Worm (Caenorhabditis elegans): ENCODE data around the gene dmd-7.

Gene dmd-7

DNA sequence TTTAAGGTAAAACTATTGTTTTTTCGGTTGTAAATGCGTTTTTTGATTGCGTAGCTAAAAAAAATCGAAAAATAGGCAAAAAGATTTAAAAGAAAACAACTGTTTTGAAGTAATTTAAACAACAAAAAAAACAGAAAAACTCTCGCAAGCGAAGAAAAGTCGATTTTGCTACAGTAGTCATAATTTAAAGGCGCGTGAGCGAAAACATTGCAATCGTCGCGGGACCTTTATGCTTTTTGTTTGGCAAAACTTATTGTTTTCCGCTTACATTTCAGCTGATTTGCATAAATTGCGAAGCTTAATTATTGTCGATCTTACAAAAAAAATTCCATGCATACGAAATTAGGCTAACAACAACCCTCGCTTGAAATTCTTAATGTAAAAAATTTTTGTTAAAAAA is 21.2 kb downstream of the dmd-7 start:
- TF ChIP-seq ceh-83 (GFP tag; optimal IDR thresholded peaks at IDR 0.05) = no peak
- no peak for TF ChIP-seq ceh-43 (GFP tag; optimal IDR thresholded peaks at IDR 0.05)
- TF ChIP-seq hlh-1 (tag; optimal IDR thresholded peaks at IDR 0.05) = no peak
- TF ChIP-seq tbx-8 (GFP tag; optimal IDR thresholded peaks at IDR 0.05) = no peak
- no peak for TF ChIP-seq ces-1 (GFP tag; optimal IDR thresholded peaks at IDR 0.05)
- no peak for TF ChIP-seq unc-120 (tag; optimal IDR thresholded peaks at IDR 0.05; ENCODE audit: poor library complexity, severe bottlenecking)
- TF ChIP-seq unc-62 (GFP tag; optimal IDR thresholded peaks at IDR 0.05) = no peak
- no peak for TF ChIP-seq mep-1 (tag; optimal IDR thresholded peaks at IDR 0.05)

DNA sequence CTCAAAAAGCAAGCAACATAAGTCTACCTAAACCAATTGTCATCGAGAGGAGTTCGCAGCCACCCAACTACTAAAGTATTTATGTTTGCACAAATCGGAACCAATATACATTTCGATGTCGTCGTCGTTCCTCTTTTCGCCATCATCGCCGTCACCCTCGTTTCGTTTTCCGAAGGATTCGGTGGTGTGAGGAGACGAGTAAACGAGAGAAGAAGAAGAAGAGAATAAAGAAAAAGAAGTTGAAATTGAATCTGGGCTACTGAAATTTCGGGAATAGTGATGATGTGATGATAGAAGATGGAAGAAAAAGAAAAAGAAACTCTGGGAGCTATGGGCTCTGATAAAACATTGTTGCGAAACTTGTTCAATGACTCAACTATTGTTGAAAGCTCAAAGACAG is 21.8 kb downstream of the dmd-7 start:
- TF ChIP-seq lin-32 (GFP tag; optimal IDR thresholded peaks at IDR 0.05) (no peak), ces-1 (GFP tag; optimal IDR thresholded peaks at IDR 0.05) (peak; percentile 70), blmp-1 (tag; optimal IDR thresholded peaks at IDR 0.05) (no peak)

DNA sequence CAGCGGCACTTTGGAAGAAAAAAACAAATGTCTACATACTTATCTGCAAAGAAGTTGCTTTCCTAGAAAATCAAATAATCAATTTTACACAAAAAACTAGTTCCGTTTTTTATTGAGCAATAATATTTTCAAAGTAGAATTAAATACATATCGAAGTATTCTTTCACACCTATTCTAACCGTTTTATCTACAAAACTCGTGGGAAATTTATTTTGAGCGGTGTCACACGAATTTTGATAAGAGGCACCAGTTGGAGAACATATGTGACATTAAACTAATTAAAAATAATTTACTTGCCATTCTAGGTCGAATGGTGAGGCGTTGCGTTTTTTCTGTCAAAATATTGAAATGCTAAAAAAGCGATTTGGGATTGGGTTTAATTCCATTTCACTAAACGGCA is 22.2 kb downstream of the dmd-7 start:
- no peak for TF ChIP-seq ztf-11 (tag; optimal IDR thresholded peaks at IDR 0.05)
- TF ChIP-seq pha-4 (tag; optimal IDR thresholded peaks at IDR 0.05) = no peak
- no peak for TF ChIP-seq hlh-1 (tag; optimal IDR thresholded peaks at IDR 0.05)
- TF ChIP-seq ceh-83 (GFP tag; optimal IDR thresholded peaks at IDR 0.05) = no peak
- no peak for TF ChIP-seq cnd-1 (tag; optimal IDR thresholded peaks at IDR 0.05)
- no peak for TF ChIP-seq tbx-8 (GFP tag; optimal IDR thresholded peaks at IDR 0.05)
- no peak for TF ChIP-seq sptf-1 (tag; optimal IDR thresholded peaks at IDR 0.05)
- TF ChIP-seq mep-1 (tag; optimal IDR thresholded peaks at IDR 0.05) = no peak
- no peak for TF ChIP-seq bed-3 (GFP tag; optimal IDR thresholded peaks at IDR 0.05)
- no peak for TF ChIP-seq snpc-4 (tag; optimal IDR thresholded peaks at IDR 0.05)
- no peak for TF ChIP-seq drap-1 (GFP tag; optimal IDR thresholded peaks at IDR 0.05)
- TF ChIP-seq unc-62 (GFP tag; optimal IDR thresholded peaks at IDR 0.05) = no peak
- no peak for TF ChIP-seq ceh-39 (tag; optimal IDR thresholded peaks at IDR 0.05)
- TF ChIP-seq nhr-2 (tag; optimal IDR thresholded peaks at IDR 0.05) = no peak
- TF ChIP-seq unc-39 (tag; optimal IDR thresholded peaks at IDR 0.05) = no peak
- TF ChIP-seq elt-1 (tag; optimal IDR thresholded peaks at IDR 0.05; ENCODE audit: borderline replicate concordance, insufficient read depth) = no peak

DNA sequence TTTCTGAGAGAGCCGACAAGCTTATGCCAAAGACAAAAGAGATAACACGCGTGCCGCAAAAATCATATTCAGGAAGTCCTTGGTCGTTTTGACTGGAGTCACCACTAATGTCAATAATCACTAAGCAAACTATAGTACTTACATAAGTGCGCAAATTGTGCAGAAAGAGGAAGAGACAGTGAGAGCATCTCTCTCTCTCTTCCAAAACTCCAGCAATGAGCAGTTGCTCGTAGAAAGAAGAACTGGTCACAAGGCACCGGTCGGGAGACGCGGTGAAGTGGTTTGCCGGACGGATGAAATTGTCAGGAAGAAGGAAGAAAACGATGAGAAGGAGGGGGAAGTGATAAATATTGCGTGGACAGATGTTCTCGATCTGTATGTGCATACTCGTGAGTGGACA is 23.4 kb downstream of the dmd-7 start:
- no peak for TF ChIP-seq zip-8 (tag; optimal IDR thresholded peaks at IDR 0.05)
- peak; percentile 51 for TF ChIP-seq nhr-237 (tag; optimal IDR thresholded peaks at IDR 0.05)
- no peak for TF ChIP-seq sem-2 (GFP tag; optimal IDR thresholded peaks at IDR 0.05)
- TF ChIP-seq lsy-2 (tag; optimal IDR thresholded peaks at IDR 0.05) = no peak
- peak; percentile 81 for TF ChIP-seq hlh-1 (tag; optimal IDR thresholded peaks at IDR 0.05)
- TF ChIP-seq cnd-1 (tag; optimal IDR thresholded peaks at IDR 0.05) = no peak
- TF ChIP-seq lin-13 (tag; optimal IDR thresholded peaks at IDR 0.05) = no peak
- TF ChIP-seq bed-3 (GFP tag; optimal IDR thresholded peaks at IDR 0.05) = no peak
- TF ChIP-seq ces-1 (GFP tag; optimal IDR thresholded peaks at IDR 0.05) = no peak
- TF ChIP-seq unc-62 (GFP tag; optimal IDR thresholded peaks at IDR 0.05) = no peak
- TF ChIP-seq flh-1 (GFP tag; optimal IDR thresholded peaks at IDR 0.05) = no peak
- TF ChIP-seq ceh-43 (GFP tag; optimal IDR thresholded peaks at IDR 0.05) = no peak
- no peak for TF ChIP-seq lin-32 (GFP tag; optimal IDR thresholded peaks at IDR 0.05)
- TF ChIP-seq pha-4 (tag; optimal IDR thresholded peaks at IDR 0.05) = peak; percentile 4
- TF ChIP-seq nhr-12 (tag; optimal IDR thresholded peaks at IDR 0.05) = no peak
- no peak for TF ChIP-seq nhr-2 (tag; optimal IDR thresholded peaks at IDR 0.05)
- no peak for TF ChIP-seq unc-39 (tag; optimal IDR thresholded peaks at IDR 0.05)
- peak; percentile 46 for TF ChIP-seq unc-120 (tag; optimal IDR thresholded peaks at IDR 0.05; ENCODE audit: poor library complexity, severe bottlenecking)
- no peak for TF ChIP-seq ztf-11 (tag; optimal IDR thresholded peaks at IDR 0.05)

DNA sequence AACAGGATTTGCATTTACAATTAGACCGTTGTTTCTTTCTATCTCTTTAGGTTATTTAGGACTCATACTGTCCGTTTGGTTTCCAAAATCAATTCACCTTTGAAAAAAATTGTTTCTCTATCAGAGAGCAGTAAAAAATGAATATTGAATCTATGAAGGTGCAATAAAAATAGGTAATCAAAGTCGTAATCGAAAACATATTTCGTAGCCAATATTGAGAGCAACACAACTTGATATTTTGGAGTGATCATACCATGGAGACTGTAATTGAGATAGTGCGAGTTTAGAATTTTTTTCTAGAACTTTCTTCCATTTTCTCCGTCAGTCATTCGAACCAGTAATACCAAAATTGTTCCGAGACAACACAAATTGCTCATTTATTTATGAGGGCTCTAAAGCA is 23.8 kb downstream of the dmd-7 start, which contains the start of gene F31F7.2:
Gene F31F7.2 (plus strand): TSS at position 301 of the 400 bp plus-strand sequence.
- TF ChIP-seq tbx-8 (GFP tag; optimal IDR thresholded peaks at IDR 0.05) = no peak
- TF ChIP-seq lin-13 (tag; optimal IDR thresholded peaks at IDR 0.05) = no peak
- TF ChIP-seq lsy-2 (tag; optimal IDR thresholded peaks at IDR 0.05) = no peak
- no peak for TF ChIP-seq bed-3 (GFP tag; optimal IDR thresholded peaks at IDR 0.05)
- no peak for TF ChIP-seq snpc-4 (tag; optimal IDR thresholded peaks at IDR 0.05)
- no peak for TF ChIP-seq drap-1 (GFP tag; optimal IDR thresholded peaks at IDR 0.05)
- TF ChIP-seq elt-3 (tag; optimal IDR thresholded peaks at IDR 0.05) = no peak

DNA sequence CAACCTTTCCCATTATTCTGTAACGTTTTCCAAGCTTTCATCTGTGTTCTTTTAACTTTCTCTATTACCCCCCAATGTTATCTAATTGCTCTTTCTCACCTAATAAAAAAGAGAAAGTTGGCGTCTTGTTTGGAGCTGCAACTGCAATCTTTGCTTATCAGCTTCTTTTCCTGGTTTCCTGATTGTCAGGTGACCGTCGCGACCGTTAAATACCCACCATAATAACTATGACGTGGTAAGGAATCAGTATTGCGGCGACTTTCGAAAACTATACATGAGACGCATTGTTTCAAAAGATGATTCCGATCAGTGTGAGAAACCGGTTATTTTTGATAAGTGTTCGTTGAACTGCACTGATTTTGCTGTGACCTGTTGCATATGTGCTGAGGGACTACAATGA is 28.5 kb downstream of the dmd-7 start:
- TF ChIP-seq ceh-43 (GFP tag; optimal IDR thresholded peaks at IDR 0.05) (no peak), lin-32 (GFP tag; optimal IDR thresholded peaks at IDR 0.05) (no peak), mab-5 (tag; optimal IDR thresholded peaks at IDR 0.05) (no peak), lsy-2 (tag; optimal IDR thresholded peaks at IDR 0.05) (no peak)
